Worm (Caenorhabditis elegans) whole organism, early embryonic: ENCODE data around the gene F20D6.2.

Experiments
- B0310.2 ChIP-seq: sonication (generic microtip); optimal IDR thresholded peaks from 2 replicates; lab custom pipeline; 2016; ENCODE audit warnings: mild to moderate bottlenecking, missing genetic modification characterization, missing compliant biosample characterization
- F13C5.2 ChIP-seq: sonication (generic microtip); optimal IDR thresholded peaks from 2 replicates; lab custom pipeline; 2017; ENCODE audit warnings: mild to moderate bottlenecking, missing genetic modification characterization, inconsistent platforms, missing compliant biosample characterization
- aly-1 ChIP-seq: sonication (generic microtip); optimal IDR thresholded peaks from 2 replicates; lab custom pipeline; 2016; ENCODE audit warnings: missing genetic modification characterization, missing compliant biosample characterization
- ama-1 ChIP-seq: fragments of 150-350 bp; optimal IDR thresholded peaks from 2 replicates; lab custom pipeline; 2014
- ceh-13 ChIP-seq: fragments of 200-800 bp; sonication (Bioruptor generic); optimal IDR thresholded peaks from 2 replicates; lab custom pipeline; 2018; ENCODE audit warnings: mild to moderate bottlenecking, missing genetic modification characterization, missing compliant biosample characterization
- ceh-36 ChIP-seq: sonication (generic microtip); optimal IDR thresholded peaks from 2 replicates; lab custom pipeline; 2016; ENCODE audit warnings: missing genetic modification characterization, inconsistent platforms, missing compliant biosample characterization
- ets-7 ChIP-seq: sonication (generic microtip); optimal IDR thresholded peaks from 2 replicates; lab custom pipeline; 2016; ENCODE audit warnings: missing genotype, missing genetic modification characterization, missing compliant biosample characterization
- flt-1 ChIP-seq: fragments of 200-800 bp; sonication (Bioruptor generic); IDR thresholded peaks from 2 replicates; pipeline ENCODE4 v1.3.6; 2022; ENCODE audit warnings: missing genetic modification characterization, missing compliant biosample characterization
- hmbx-1 ChIP-seq: sonication (generic microtip); optimal IDR thresholded peaks from 2 replicates; lab custom pipeline; 2016; ENCODE audit warnings: mild to moderate bottlenecking, missing genetic modification characterization, missing compliant biosample characterization
- hmg-4 ChIP-seq: fragments of 200-800 bp; sonication (Bioruptor generic); optimal IDR thresholded peaks from 2 replicates; lab custom pipeline; 2018; ENCODE audit warnings: mild to moderate bottlenecking, missing genetic modification characterization, missing compliant biosample characterization
- hnd-1 ChIP-seq: sonication (generic microtip); optimal IDR thresholded peaks from 2 replicates; lab custom pipeline; 2016; ENCODE audit warnings: missing genetic modification characterization, missing compliant biosample characterization
- pes-1 ChIP-seq: fragments of 200-800 bp; sonication (Bioruptor generic); IDR thresholded peaks from 2 replicates; pipeline ENCODE4 v1.3.6; 2022; ENCODE audit warnings: missing genetic modification reagents, missing genetic modification characterization, missing compliant biosample characterization
- scrt-1 ChIP-seq: fragments of 200-800 bp; sonication (Bioruptor generic); IDR thresholded peaks from 2 replicates; pipeline ENCODE4 v1.3.6; 2022; ENCODE audit warnings: missing genetic modification characterization, missing compliant biosample characterization
- sea-1 ChIP-seq: fragments of 200-800 bp; sonication (Bioruptor generic); conservative IDR thresholded peaks from 2 replicates; pipeline ENCODE4 v1.3.6; 2022; ENCODE audit warnings: missing genetic modification characterization, missing compliant biosample characterization
- tbx-11 ChIP-seq: fragments of 200-800 bp; sonication (Bioruptor generic); IDR thresholded peaks from 2 replicates; pipeline ENCODE4 v1.3.6; 2022; ENCODE audit warnings: missing genetic modification characterization, missing compliant biosample characterization
- tbx-37 ChIP-seq: fragments of 200-800 bp; sonication (Bioruptor generic); conservative IDR thresholded peaks from 2 replicates; pipeline ENCODE4 v1.3.6; 2022; ENCODE audit warnings: missing genetic modification reagents, missing genetic modification characterization, missing compliant biosample characterization
- tra-4 ChIP-seq: sonication (generic microtip); optimal IDR thresholded peaks from 2 replicates; lab custom pipeline; 2017; ENCODE audit warnings: missing genetic modification characterization, missing compliant biosample characterization

Gene F20D6.2

DNA sequence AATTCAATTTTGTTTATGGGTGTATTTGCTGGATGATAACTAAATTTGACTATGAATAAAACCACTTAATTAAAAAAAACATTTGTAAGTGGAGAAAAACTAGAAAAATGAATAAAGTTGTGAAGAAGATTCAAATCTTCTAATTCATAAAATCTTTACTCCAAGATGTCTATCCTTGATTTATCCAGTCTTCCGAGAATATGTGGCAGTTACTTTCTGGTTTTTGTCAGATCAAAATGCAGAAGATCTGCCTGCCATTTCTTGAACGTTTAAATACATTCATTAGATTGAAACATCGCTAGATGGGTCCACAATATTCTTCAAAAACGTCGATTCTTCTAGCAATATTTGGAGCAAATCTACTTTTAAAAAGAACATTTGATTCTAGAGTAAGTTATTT is at the start of gene F20D6.2:
F20D6.2 (plus strand) TSS at position 301 of the 400 bp plus-strand sequence.
- TF ChIP-seq scrt-1 (GFP tag; lab: Robert Waterston, UW) (no peak), tra-4 (tag; lab: Kevin White, UChicago) (no peak), B0310.2 (no peak), hmg-4 (GFP tag; lab: Kevin White, UChicago) (no peak), ets-7 (tag; lab: Kevin White, UChicago) (no peak), ama-1 (lab: Kevin White, UChicago) (no peak), aly-1 (tag; lab: Kevin White, UChicago) (no peak), hnd-1 (tag; lab: Kevin White, UChicago) (no peak), tbx-37 (no peak)

DNA sequence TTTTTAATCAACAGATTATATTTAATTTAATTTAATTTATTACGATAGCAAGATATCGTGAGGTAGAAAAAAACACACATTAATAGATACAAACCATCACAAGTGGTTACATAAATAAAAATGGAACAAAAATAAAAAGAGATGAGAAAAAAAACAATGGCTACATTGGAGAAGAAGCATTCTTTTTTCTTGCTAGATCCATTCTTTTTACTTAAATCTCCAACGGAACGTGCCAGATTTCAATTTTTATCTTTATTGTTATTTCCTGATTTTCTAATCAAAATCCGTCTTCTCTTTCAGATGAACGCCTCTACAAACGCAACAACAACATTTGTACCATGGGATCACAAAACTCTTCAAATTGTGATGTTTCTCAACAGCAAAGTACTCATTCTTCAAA is 42.2 kb upstream of the F20D6.2 start, which contains the start of gene D1014.2:
D1014.2 (plus strand) TSS at position 301 of the 400 bp plus-strand sequence.
- TF ChIP-seq F13C5.2 (no peak), sea-1 (no peak), B0310.2 (no peak), ceh-13 (GFP tag; lab: Kevin White, UChicago) (no peak), tra-4 (tag; lab: Kevin White, UChicago) (no peak), hnd-1 (tag; lab: Kevin White, UChicago) (no peak), ama-1 (lab: Kevin White, UChicago) (no peak), pes-1 (GFP tag; lab: Robert Waterston, UW) (no peak), flt-1 (GFP tag; lab: Robert Waterston, UW) (no peak), tbx-11 (GFP tag; lab: Robert Waterston, UW) (no peak), ets-7 (tag; lab: Kevin White, UChicago) (no peak), hmg-4 (GFP tag; lab: Kevin White, UChicago) (no peak), tbx-37 (no peak), hmbx-1 (tag; lab: Kevin White, UChicago) (no peak), ceh-36 (tag; lab: Kevin White, UChicago) (no peak), scrt-1 (GFP tag; lab: Robert Waterston, UW) (no peak), aly-1 (tag; lab: Kevin White, UChicago) (no peak)

DNA sequence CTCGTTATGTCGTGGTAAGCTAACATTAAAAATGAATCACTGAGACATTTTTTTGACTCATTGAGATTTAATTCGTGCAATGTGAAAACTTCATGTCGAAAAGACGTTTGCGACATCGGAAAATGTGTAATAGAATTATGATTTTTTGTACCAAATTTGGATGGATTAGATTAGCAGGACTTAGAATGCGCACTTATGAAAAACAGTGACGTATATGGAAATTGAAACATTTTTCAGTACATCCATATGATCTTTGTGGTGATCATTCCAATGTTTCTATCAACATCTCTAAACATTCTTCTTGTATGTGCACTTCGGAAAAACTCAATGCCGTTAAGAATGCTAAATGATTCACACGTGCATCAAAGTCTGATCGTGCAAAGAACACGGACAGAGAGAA is 41.3 kb upstream of the F20D6.2 start:
- TF ChIP-seq sea-1 (no peak), tbx-37 (no peak), aly-1 (tag; lab: Kevin White, UChicago) (no peak), flt-1 (GFP tag; lab: Robert Waterston, UW) (no peak), ceh-36 (tag; lab: Kevin White, UChicago) (no peak), hmbx-1 (tag; lab: Kevin White, UChicago) (no peak), hnd-1 (tag; lab: Kevin White, UChicago) (no peak)

DNA sequence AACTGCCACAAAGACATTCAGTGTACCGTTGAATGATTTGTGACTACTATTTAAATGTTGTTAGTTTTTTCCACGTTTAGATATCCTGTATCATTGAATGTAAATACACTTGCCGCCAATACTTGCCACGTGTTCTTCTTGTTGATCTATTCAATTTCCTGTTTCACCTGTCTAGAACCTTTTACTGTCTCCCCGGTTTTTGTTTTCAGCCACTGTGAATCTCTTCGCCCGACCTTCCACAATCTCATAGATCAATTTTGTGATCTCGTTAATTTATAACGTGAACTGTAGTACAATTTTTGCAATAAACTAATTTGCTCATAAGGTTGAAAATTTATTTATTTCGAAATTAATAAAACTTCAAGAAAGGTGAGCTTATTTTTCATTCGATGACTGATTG is 40.5 kb upstream of the F20D6.2 start, which contains the start of gene D1014.13:
D1014.13 (plus strand) TSS at position 301 of the 400 bp plus-strand sequence.
- TF ChIP-seq F13C5.2 (no peak), hmbx-1 (tag; lab: Kevin White, UChicago) (no peak), tbx-11 (GFP tag; lab: Robert Waterston, UW) (no peak), hmg-4 (GFP tag; lab: Kevin White, UChicago) (no peak), pes-1 (GFP tag; lab: Robert Waterston, UW) (no peak), tra-4 (tag; lab: Kevin White, UChicago) (no peak), tbx-37 (no peak), aly-1 (tag; lab: Kevin White, UChicago) (no peak), ets-7 (tag; lab: Kevin White, UChicago) (no peak)

DNA sequence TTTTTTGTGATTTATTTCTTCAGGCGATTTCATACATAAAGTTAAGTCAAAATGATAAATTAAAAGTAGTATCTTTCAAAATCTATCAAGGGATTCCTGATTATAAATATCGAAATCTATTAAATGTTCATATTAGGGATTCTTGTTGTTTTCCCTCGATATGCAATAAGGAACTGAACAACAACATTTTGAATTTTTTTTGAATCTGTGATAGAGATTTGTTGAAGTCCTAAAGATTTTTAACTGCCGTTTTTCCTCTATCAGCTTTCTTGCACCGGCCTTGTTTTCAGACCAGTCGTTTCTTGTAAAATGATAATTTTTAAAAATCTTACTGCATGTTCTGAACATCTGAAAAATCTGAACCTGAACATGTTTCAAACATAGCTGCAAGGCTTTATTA is 30.1 kb upstream of the F20D6.2 start:
- TF ChIP-seq F13C5.2: no peak
- no peak for TF ChIP-seq tbx-11 (GFP tag; lab: Robert Waterston, UW)
- TF ChIP-seq ceh-13 (GFP tag; lab: Kevin White, UChicago): no peak
- no peak for TF ChIP-seq hmbx-1 (tag; lab: Kevin White, UChicago)
- TF ChIP-seq aly-1 (tag; lab: Kevin White, UChicago): no peak
- TF ChIP-seq scrt-1 (GFP tag; lab: Robert Waterston, UW): no peak

DNA sequence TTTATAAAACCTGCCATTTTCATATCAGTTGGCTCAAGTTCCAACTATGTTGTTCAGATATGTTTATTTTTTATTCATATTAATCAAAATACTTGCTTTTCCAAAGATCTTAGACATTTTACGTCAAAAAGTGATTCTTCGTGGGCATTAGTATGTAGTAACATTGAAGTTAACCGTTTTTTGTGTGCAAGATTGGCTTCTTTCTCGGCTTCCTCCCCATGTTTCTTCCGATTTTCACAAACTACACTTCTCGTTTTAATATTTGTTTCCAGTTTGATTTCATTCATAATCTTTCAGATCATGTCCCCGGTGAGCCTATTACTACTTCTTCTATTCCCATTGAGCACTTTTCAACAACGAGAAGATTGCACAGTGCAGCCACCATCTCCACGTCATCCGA is 28.4 kb upstream of the F20D6.2 start, which contains the start of gene sul-2:
sul-2 (plus strand) TSS at position 301 of the 400 bp plus-strand sequence.
- TF ChIP-seq ceh-36 (tag; lab: Kevin White, UChicago): no peak
- TF ChIP-seq ama-1 (lab: Kevin White, UChicago): no peak
- TF ChIP-seq aly-1 (tag; lab: Kevin White, UChicago): no peak
- no peak for TF ChIP-seq ets-7 (tag; lab: Kevin White, UChicago)
- TF ChIP-seq hmbx-1 (tag; lab: Kevin White, UChicago): no peak
- TF ChIP-seq flt-1 (GFP tag; lab: Robert Waterston, UW): no peak
- TF ChIP-seq tbx-11 (GFP tag; lab: Robert Waterston, UW): no peak
- no peak for TF ChIP-seq scrt-1 (GFP tag; lab: Robert Waterston, UW)
- no peak for TF ChIP-seq tra-4 (tag; lab: Kevin White, UChicago)
- no peak for TF ChIP-seq hmg-4 (GFP tag; lab: Kevin White, UChicago)
- no peak for TF ChIP-seq B0310.2
- TF ChIP-seq tbx-37: no peak
- TF ChIP-seq F13C5.2: no peak
- TF ChIP-seq pes-1 (GFP tag; lab: Robert Waterston, UW): no peak
- TF ChIP-seq hnd-1 (tag; lab: Kevin White, UChicago): no peak
- no peak for TF ChIP-seq ceh-13 (GFP tag; lab: Kevin White, UChicago)
- TF ChIP-seq sea-1: no peak

DNA sequence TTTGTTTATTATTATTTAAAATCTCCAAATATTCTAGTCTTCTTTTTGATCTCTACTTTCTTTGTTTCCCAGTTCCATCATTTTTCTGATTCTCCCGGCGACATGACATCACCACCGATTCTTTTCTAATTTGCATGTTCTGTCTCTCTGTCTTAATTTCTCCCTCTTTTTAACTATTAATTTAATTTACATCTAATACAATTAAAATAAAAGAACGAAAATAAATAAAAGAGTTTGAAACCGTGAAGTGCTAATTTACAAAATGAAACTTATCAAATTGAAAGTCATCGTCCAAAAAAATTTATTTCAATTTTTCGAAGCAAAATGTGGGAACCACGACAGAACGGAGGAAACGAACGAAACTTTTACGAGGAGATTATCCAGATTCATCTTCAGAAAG is 26.2 kb upstream of the F20D6.2 start, which contains the start of gene F20D6.6:
F20D6.6 (plus strand) TSS at position 301 of the 400 bp plus-strand sequence.
- TF ChIP-seq flt-1 (GFP tag; lab: Robert Waterston, UW) (no peak), B0310.2 (no peak), tra-4 (tag; lab: Kevin White, UChicago) (no peak), tbx-37 (no peak), scrt-1 (GFP tag; lab: Robert Waterston, UW) (no peak), tbx-11 (GFP tag; lab: Robert Waterston, UW) (no peak), aly-1 (tag; lab: Kevin White, UChicago) (no peak), ets-7 (tag; lab: Kevin White, UChicago) (no peak), hmbx-1 (tag; lab: Kevin White, UChicago) (no peak), hnd-1 (tag; lab: Kevin White, UChicago) (no peak), hmg-4 (GFP tag; lab: Kevin White, UChicago) (no peak)
